Worm (Caenorhabditis elegans): ENCODE results near the gene Y17G7B.22.

DNA sequence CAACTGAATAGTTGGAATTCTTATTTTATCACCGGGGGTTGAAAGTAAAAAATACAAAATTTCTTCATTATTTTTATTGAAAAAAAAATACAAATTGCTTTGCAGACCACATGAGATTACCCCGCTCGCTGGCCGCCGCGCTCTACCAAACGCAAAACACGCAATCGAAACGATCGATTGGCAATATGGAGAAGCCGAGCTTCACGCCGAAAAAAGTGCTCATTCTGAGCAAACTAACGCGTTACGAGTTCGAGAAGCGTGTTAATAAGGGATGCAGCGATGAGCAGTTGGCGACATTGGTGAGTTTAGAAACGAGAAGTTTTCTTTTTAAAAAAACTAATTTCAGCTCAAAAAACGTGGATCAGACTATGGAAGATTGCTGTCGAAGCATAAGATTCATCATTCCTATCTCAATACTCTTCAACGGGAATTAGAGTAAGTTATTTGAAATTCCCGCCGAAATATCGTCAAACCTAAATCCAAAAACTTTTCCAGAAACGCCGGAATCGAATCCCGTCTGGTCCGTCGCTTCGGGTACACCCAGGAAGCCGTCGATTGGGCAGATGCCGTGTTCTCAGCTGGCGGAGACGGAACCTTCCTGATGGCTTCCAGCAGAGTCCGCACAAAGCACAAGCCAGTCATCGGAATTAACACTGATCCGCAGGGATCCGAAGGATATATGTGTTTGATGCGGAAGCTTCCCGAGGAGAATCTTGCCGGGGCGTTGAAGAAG is 12.3 kb upstream of the Y17G7B.22 start:
- TF ChIP-seq hmg-1.1 (GFP tag; IDR thresholded peaks at IDR 0.05): no peak
- TF ChIP-seq T20F7.1 (GFP tag; optimal IDR thresholded peaks at IDR 0.05): no peak
- no peak for TF ChIP-seq pha-4 (GFP tag; IDR thresholded peaks at IDR 0.05)
- no peak for TF ChIP-seq pha-4 (tag; optimal IDR thresholded peaks at IDR 0.05)
- no peak for TF ChIP-seq lin-13 (GFP tag; optimal IDR thresholded peaks at IDR 0.05)
- TF ChIP-seq lsy-2 (tag; optimal IDR thresholded peaks at IDR 0.05): no peak
- TF ChIP-seq lin-39 (tag; optimal IDR thresholded peaks at IDR 0.05): no peak
- peak; percentile 68; the same call in 1 of the 2 replicates for TF ChIP-seq set-16 (GFP tag; IDR thresholded peaks at IDR 0.05)
- no peak for TF ChIP-seq fos-1 (tag; optimal IDR thresholded peaks at IDR 0.05)
- no peak for TF ChIP-seq nhr-11 (tag; optimal IDR thresholded peaks at IDR 0.05)
- no peak for TF ChIP-seq ZK546.5 (tag; optimal IDR thresholded peaks at IDR 0.05)

Measured in whole organism, L4 larva.